Worm (Caenorhabditis elegans) whole organism, L3 larva: ENCODE results near the gene ZK1320.7.

Experiments
- aly-2 ChIP-seq: fragments of 150-350 bp; optimal IDR thresholded peaks from 2 replicates; lab custom pipeline; 2014; ENCODE audit warnings: missing biosample characterization, missing genetic modification characterization
- nhr-23 ChIP-seq: fragments of 150-350 bp; optimal IDR thresholded peaks from 2 replicates; lab custom pipeline; 2014; ENCODE audit warnings: missing biosample characterization, missing genetic modification reagents, missing genetic modification characterization
- nhr-237 ChIP-seq: fragments of 150-350 bp; optimal IDR thresholded peaks from 2 replicates; lab custom pipeline; 2014; ENCODE audit warnings: missing biosample characterization, missing genetic modification characterization
- pha-4 ChIP-seq: fragments of 150-350 bp; optimal IDR thresholded peaks from 2 replicates; lab custom pipeline; 2014; ENCODE audit warnings: missing biosample characterization, missing genetic modification reagents, missing genetic modification characterization
- snpc-4 ChIP-seq: fragments of 150-350 bp; optimal IDR thresholded peaks from 2 replicates; lab custom pipeline; 2014; ENCODE audit warnings: missing biosample characterization, missing genetic modification characterization
- unc-62 ChIP-seq: fragments of 150-350 bp; sonication (generic microtip); optimal IDR thresholded peaks from 4 replicates; lab custom pipeline; 2014; ENCODE audit warnings: missing biosample characterization, missing genetic modification reagents, missing genetic modification characterization

DNA sequence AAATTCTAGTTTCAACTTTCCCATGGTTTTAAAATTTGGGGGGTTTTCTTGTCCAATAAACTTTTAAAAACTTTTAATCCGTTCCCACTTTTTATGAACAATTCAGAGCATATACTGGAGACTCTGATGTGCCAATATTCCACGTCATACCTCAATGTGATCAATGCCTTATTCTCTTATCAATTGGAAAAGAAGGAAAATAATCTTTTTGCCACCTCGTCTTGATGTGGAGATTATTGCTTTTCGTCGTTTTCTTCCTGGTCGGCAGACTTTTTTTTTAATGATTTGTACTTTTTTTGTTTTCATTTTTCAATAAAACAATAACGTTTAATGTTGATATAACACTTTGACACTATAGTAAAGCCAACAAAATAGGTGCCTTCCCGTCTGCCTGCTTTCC is 6.1 kb downstream of the ZK1320.7 start:
- no peak for TF ChIP-seq nhr-23 (tag; lab: Kevin White, UChicago)
- TF ChIP-seq aly-2 (tag; lab: Kevin White, UChicago): no peak
- TF ChIP-seq unc-62: no peak
- TF ChIP-seq pha-4: no peak
- TF ChIP-seq snpc-4 (tag; lab: Kevin White, UChicago): no peak
- no peak for TF ChIP-seq nhr-237
